Worm (Caenorhabditis elegans) whole organism, late embryonic: ENCODE results near the gene ZC302.3.

ENCODE experiments used
- K02D7.2 ChIP-seq: sonication (generic microtip); optimal IDR thresholded peaks from 2 replicates; lab custom pipeline; 2017; ENCODE audit warnings: mild to moderate bottlenecking, missing genetic modification characterization, missing compliant biosample characterization
- K09A11.1 ChIP-seq: sonication (generic microtip); optimal IDR thresholded peaks from 2 replicates; lab custom pipeline; 2017; ENCODE audit warnings: antibody characterized with exemption, mild to moderate bottlenecking, missing genetic modification characterization, missing compliant biosample characterization; ENCODE audit not compliant: insufficient read depth
- ama-1 ChIP-seq: fragments of 150-350 bp; optimal IDR thresholded peaks from 2 replicates; lab custom pipeline; 2014
- ceh-31 ChIP-seq: sonication (generic microtip); optimal IDR thresholded peaks from 2 replicates; lab custom pipeline; 2016; ENCODE audit warnings: missing genetic modification characterization, missing compliant biosample characterization
- elt-2 ChIP-seq: sonication (generic microtip); optimal IDR thresholded peaks from 2 replicates; lab custom pipeline; 2016; ENCODE audit warnings: missing genetic modification reagents, missing genetic modification characterization, missing compliant biosample characterization
- lin-11 ChIP-seq: fragments of 200-800 bp; sonication (Bioruptor generic); optimal IDR thresholded peaks from 2 replicates; lab custom pipeline; 2018; ENCODE audit warnings: mild to moderate bottlenecking, missing genetic modification characterization, missing compliant biosample characterization
- odd-2 ChIP-seq: sonication (generic microtip); optimal IDR thresholded peaks from 2 replicates; lab custom pipeline; 2017; ENCODE audit warnings: antibody characterized with exemption, mild to moderate bottlenecking, missing genetic modification characterization, missing compliant biosample characterization
- pha-4 ChIP-seq: fragments of 150-350 bp; optimal IDR thresholded peaks from 2 replicates; lab custom pipeline; 2018; ENCODE audit warnings: missing biosample characterization, missing genetic modification reagents, missing genetic modification characterization
- pqm-1 ChIP-seq: sonication (generic microtip); optimal IDR thresholded peaks from 2 replicates; lab custom pipeline; 2016; ENCODE audit warnings: missing genetic modification characterization, missing compliant biosample characterization
- sox-4 ChIP-seq: sonication (generic microtip); optimal IDR thresholded peaks from 2 replicates; lab custom pipeline; 2017; ENCODE audit warnings: mild to moderate bottlenecking, missing genetic modification characterization, inconsistent platforms, missing compliant biosample characterization
- tbx-2 ChIP-seq: sonication (generic microtip); optimal IDR thresholded peaks from 2 replicates; lab custom pipeline; 2016; ENCODE audit warnings: missing genetic modification characterization, missing compliant biosample characterization

- TF ChIP-seq pha-4 (tag; lab: Kevin White, UChicago) = no peak
- TF ChIP-seq lin-11 (tag; lab: Kevin White, UChicago) = no peak
- TF ChIP-seq K02D7.2 = no peak
- no peak for TF ChIP-seq odd-2 (tag; lab: Kevin White, UChicago)
- TF ChIP-seq K09A11.1 (tag; lab: Kevin White, UChicago) = no peak
- TF ChIP-seq pqm-1 (tag; lab: Kevin White, UChicago) = no peak
- no peak for TF ChIP-seq sox-4 (tag; lab: Kevin White, UChicago)
- no peak for TF ChIP-seq tbx-2 (tag; lab: Kevin White, UChicago)
- TF ChIP-seq ceh-31 = no peak
- TF ChIP-seq ama-1 = no peak
- peak; percentile 88 for TF ChIP-seq elt-2 (tag; lab: Kevin White, UChicago)
These were observed 14.6 kb downstream of the ZC302.3 start for ce11 chrV:10726691-10727090.
